Fruit fly (Drosophila melanogaster) whole organism, embryonic: Measurements from ENCODE around the gene msn.
A peak's percentile ranks its signal among the peaks of the same experiment; 100 is the strongest.

ENCODE experiments used
- ATbp ChIP-seq: fragments of 200-800 bp; sonication (Bioruptor generic); optimal IDR thresholded peaks from 2 replicates; lab custom pipeline; 2017; ENCODE audit warnings: missing biosample characterization, mild to moderate bottlenecking, missing genetic modification characterization, missing genetic modification reagents
- Abd-B ChIP-seq: fragments of 200-800 bp; sonication (Bioruptor generic); optimal IDR thresholded peaks from 2 replicates; lab custom pipeline; 2018; ENCODE audit warnings: missing biosample characterization, mild to moderate bottlenecking, missing genetic modification characterization, moderate library complexity
- Asciz ChIP-seq: fragments of 200-800 bp; sonication (Bioruptor generic); optimal IDR thresholded peaks from 2 replicates; lab custom pipeline; 2017; ENCODE audit warnings: missing biosample characterization, mild to moderate bottlenecking, missing genetic modification characterization, missing genetic modification reagents
- CG10209 ChIP-seq: fragments of 200-800 bp; sonication (Bioruptor generic); optimal IDR thresholded peaks from 3 replicates; lab custom pipeline; 2017; ENCODE audit warnings: missing biosample characterization, mild to moderate bottlenecking, missing genetic modification characterization, missing genetic modification reagents
- CG11723 ChIP-seq: fragments of 200-800 bp; sonication (Bioruptor generic); optimal IDR thresholded peaks from 2 replicates; lab custom pipeline; 2017; ENCODE audit warnings: missing biosample characterization, mild to moderate bottlenecking, missing genetic modification characterization
- CG12155 ChIP-seq: fragments of 200-800 bp; sonication (Bioruptor generic); optimal IDR thresholded peaks from 3 replicates; lab custom pipeline; 2016; ENCODE audit warnings: missing biosample characterization, missing genetic modification characterization
- CG13624 ChIP-seq: fragments of 200-800 bp; sonication (Bioruptor generic); optimal IDR thresholded peaks from 2 replicates; lab custom pipeline; 2016; ENCODE audit warnings: missing biosample characterization, missing genetic modification characterization
- CG15696 ChIP-seq: fragments of 200-800 bp; sonication (Bioruptor generic); optimal IDR thresholded peaks from 2 replicates; lab custom pipeline; 2019; ENCODE audit warnings: missing biosample characterization, mild to moderate bottlenecking, missing genetic modification characterization, moderate library complexity
- CG16815 ChIP-seq: fragments of 200-800 bp; sonication (Bioruptor generic); optimal IDR thresholded peaks from 3 replicates; lab custom pipeline; 2017; ENCODE audit warnings: missing biosample characterization, mild to moderate bottlenecking, missing genetic modification characterization
- CG17802 ChIP-seq: fragments of 200-800 bp; sonication (Bioruptor generic); optimal IDR thresholded peaks from 2 replicates; lab custom pipeline; 2018; ENCODE audit warnings: missing biosample characterization, mild to moderate bottlenecking, missing genetic modification characterization, moderate library complexity
- CG3281 ChIP-seq: fragments of 200-800 bp; sonication (Bioruptor generic); optimal IDR thresholded peaks from 3 replicates; lab custom pipeline; 2017; ENCODE audit warnings: missing biosample characterization, mild to moderate bottlenecking, missing genetic modification characterization
- CG3995 ChIP-seq: fragments of 200-800 bp; sonication (Bioruptor generic); optimal IDR thresholded peaks from 3 replicates; lab custom pipeline; 2016; ENCODE audit warnings: missing biosample characterization, missing genetic modification characterization
- CG6254 ChIP-seq: fragments of 200-800 bp; sonication (Bioruptor generic); optimal IDR thresholded peaks from 3 replicates; lab custom pipeline; 2017; ENCODE audit warnings: mild to moderate bottlenecking, missing biosample characterization, missing genetic modification reagents, missing genetic modification characterization
- CG9932 ChIP-seq: fragments of 200-800 bp; sonication (Bioruptor generic); IDR thresholded peaks from 2 replicates; pipeline ENCODE4 v1.3.6; 2022; ENCODE audit warnings: missing biosample characterization, missing genetic modification characterization
- Dad ChIP-seq: fragments of 200-800 bp; sonication (Bioruptor generic); optimal IDR thresholded peaks from 3 replicates; lab custom pipeline; 2016; ENCODE audit warnings: missing biosample characterization, missing genetic modification characterization
- Doc2 ChIP-seq: fragments of 200-800 bp; sonication (Bioruptor generic); IDR thresholded peaks from 2 replicates; pipeline ENCODE4 v1.3.6; 2022; ENCODE audit warnings: missing biosample characterization, missing genetic modification characterization
- Eip74EF ChIP-seq, 2 experiments: fragments of 200-800 bp in 1 of 2; fragments of >200 bp in 1 of 2; sonication (Bioruptor generic) in 1 of 2; optimal IDR thresholded peaks; 2 replicates each; lab custom pipeline; 2017 to 2019; ENCODE audit warnings: missing biosample characterization in 2 of 2, missing genetic modification characterization in 2 of 2, mild to moderate bottlenecking in 1 of 2, moderate library complexity in 1 of 2
- HmgD ChIP-seq: fragments of 200-800 bp; sonication (Bioruptor generic); optimal IDR thresholded peaks from 3 replicates; lab custom pipeline; 2016; ENCODE audit warnings: missing biosample characterization, missing genetic modification characterization
- Hr39 ChIP-seq: fragments of >200 bp; optimal IDR thresholded peaks from 2 replicates; lab custom pipeline; 2017
- Lhr ChIP-seq: fragments of 200-800 bp; sonication (Bioruptor generic); optimal IDR thresholded peaks from 3 replicates; lab custom pipeline; 2017; ENCODE audit warnings: mild to moderate bottlenecking, missing biosample characterization, missing genetic modification reagents, missing genetic modification characterization
- MESR4 ChIP-seq: fragments of 200-800 bp; sonication (Bioruptor generic); optimal IDR thresholded peaks from 2 replicates; lab custom pipeline; 2018; ENCODE audit warnings: missing biosample characterization, mild to moderate bottlenecking, missing genetic modification characterization, moderate library complexity
- Mes4 ChIP-seq: fragments of 200-800 bp; sonication (Bioruptor generic); optimal IDR thresholded peaks from 2 replicates; lab custom pipeline; 2016; ENCODE audit warnings: missing biosample characterization, missing genetic modification characterization
- NC2α ChIP-seq: fragments of 200-800 bp; sonication (Bioruptor generic); optimal IDR thresholded peaks from 2 replicates; lab custom pipeline; 2016; ENCODE audit warnings: missing biosample characterization, missing genetic modification characterization
- NFAT ChIP-seq: fragments of 200-800 bp; sonication (Bioruptor generic); IDR thresholded peaks from 2 replicates; pipeline ENCODE4 v1.3.6; 2022; ENCODE audit warnings: missing biosample characterization, missing genetic modification characterization
- Pdp1 ChIP-seq, 2 experiments: fragments of 200-800 bp; sonication (Bioruptor generic); optimal IDR thresholded peaks; 3 replicates each; lab custom pipeline; 2016; ENCODE audit warnings: missing biosample characterization in 2 of 2, missing genetic modification characterization in 2 of 2, mild to moderate bottlenecking in 1 of 2, moderate library complexity in 1 of 2
- Ravus ChIP-seq: fragments of 200-800 bp; sonication (Bioruptor generic); IDR thresholded peaks from 2 replicates; pipeline ENCODE4 v1.3.6; 2022; ENCODE audit warnings: missing biosample characterization, missing genetic modification characterization
- Rx ChIP-seq: fragments of 200-800 bp; sonication (Bioruptor generic); IDR thresholded peaks from 2 replicates; pipeline ENCODE4 v1.3.6; 2022; ENCODE audit warnings: missing biosample characterization, missing genetic modification characterization
- Scr ChIP-seq: fragments of 200-800 bp; sonication (Bioruptor generic); IDR thresholded peaks from 2 replicates; pipeline ENCODE4 v1.3.6; 2022; ENCODE audit warnings: missing biosample characterization, missing genetic modification characterization; ENCODE audit not compliant: partially characterized antibody
- Sox100B ChIP-seq: fragments of 200-800 bp; sonication (Bioruptor generic); optimal IDR thresholded peaks from 3 replicates; lab custom pipeline; 2018; ENCODE audit warnings: missing biosample characterization, mild to moderate bottlenecking, missing genetic modification characterization
- Taf1 ChIP-seq: fragments of 200-800 bp; sonication (Bioruptor generic); IDR thresholded peaks from 2 replicates; pipeline ENCODE4 v1.3.6; 2022; ENCODE audit warnings: missing biosample characterization, missing genetic modification characterization
- Tbp ChIP-seq: fragments of >200 bp; optimal IDR thresholded peaks from 2 replicates; lab custom pipeline; 2018; ENCODE audit warnings: missing biosample characterization, missing genetic modification characterization
- ato ChIP-seq: fragments of 200-800 bp; sonication (Bioruptor generic); IDR thresholded peaks from 2 replicates; pipeline ENCODE4 v1.3.6; 2022; ENCODE audit warnings: missing biosample characterization, missing genetic modification characterization; ENCODE audit not compliant: partially characterized antibody
- bab2 ChIP-seq: fragments of 200-800 bp; sonication (Bioruptor generic); optimal IDR thresholded peaks from 2 replicates; lab custom pipeline; 2016; ENCODE audit warnings: missing biosample characterization, missing genetic modification characterization
- cato ChIP-seq: fragments of 200-800 bp; sonication (Bioruptor generic); optimal IDR thresholded peaks from 2 replicates; lab custom pipeline; 2016; ENCODE audit warnings: missing biosample characterization, missing genetic modification characterization, borderline replicate concordance
- crc ChIP-seq: fragments of 200-800 bp; sonication (Bioruptor generic); optimal IDR thresholded peaks from 2 replicates; lab custom pipeline; 2016; ENCODE audit warnings: missing biosample characterization, missing genetic modification characterization
- cwo ChIP-seq: fragments of 200-800 bp; sonication (Bioruptor generic); optimal IDR thresholded peaks from 3 replicates; lab custom pipeline; 2017; ENCODE audit warnings: missing biosample characterization, missing genetic modification characterization, mild to moderate bottlenecking, moderate library complexity, missing genetic modification reagents
- ftz-f1 ChIP-seq: fragments of 200-800 bp; sonication (Bioruptor generic); optimal IDR thresholded peaks from 2 replicates; lab custom pipeline; 2016; ENCODE audit warnings: missing biosample characterization, missing genetic modification characterization
- gce ChIP-seq: fragments of 200-800 bp; sonication (Bioruptor generic); IDR thresholded peaks from 3 replicates; pipeline ENCODE4 v1.3.6; 2022; ENCODE audit warnings: missing biosample characterization, missing genetic modification characterization
- kni ChIP-seq: fragments of 200-800 bp; sonication (Bioruptor generic); optimal IDR thresholded peaks from 3 replicates; lab custom pipeline; 2017; ENCODE audit warnings: mild to moderate bottlenecking, missing biosample characterization, missing genetic modification reagents, missing genetic modification characterization
- knrl ChIP-seq: fragments of 200-800 bp; sonication (Bioruptor generic); IDR thresholded peaks from 3 replicates; pipeline ENCODE4 v1.3.6; 2022; ENCODE audit warnings: missing biosample characterization, missing genetic modification characterization; ENCODE audit not compliant: partially characterized antibody
- onecut ChIP-seq: fragments of 200-800 bp; sonication (Bioruptor generic); IDR thresholded peaks from 2 replicates; pipeline ENCODE4 v1.3.6; 2022; ENCODE audit warnings: missing biosample characterization, missing genetic modification characterization
- otp ChIP-seq: fragments of 200-800 bp; sonication (Bioruptor generic); IDR thresholded peaks from 3 replicates; pipeline ENCODE4, ENCODE4 v1.3.6; 2022; ENCODE audit warnings: missing biosample characterization, missing genetic modification characterization
- repo ChIP-seq: fragments of 200-800 bp; sonication (Bioruptor generic); optimal IDR thresholded peaks from 2 replicates; lab custom pipeline; 2016; ENCODE audit warnings: missing biosample characterization, missing genetic modification characterization
- slp2 ChIP-seq: fragments of 200-800 bp; sonication (Bioruptor generic); optimal IDR thresholded peaks from 2 replicates; lab custom pipeline; 2016; ENCODE audit warnings: missing biosample characterization, missing genetic modification characterization
- trem ChIP-seq: fragments of 200-800 bp; optimal IDR thresholded peaks from 3 replicates; lab custom pipeline; 2019; ENCODE audit warnings: missing biosample characterization, mild to moderate bottlenecking, missing genetic modification characterization, moderate library complexity
- twi ChIP-seq: fragments of 200-800 bp; optimal IDR thresholded peaks from 2 replicates; lab custom pipeline; 2019; ENCODE audit warnings: missing biosample characterization, mild to moderate bottlenecking, missing genetic modification characterization, moderate library complexity

msn gene

DNA sequence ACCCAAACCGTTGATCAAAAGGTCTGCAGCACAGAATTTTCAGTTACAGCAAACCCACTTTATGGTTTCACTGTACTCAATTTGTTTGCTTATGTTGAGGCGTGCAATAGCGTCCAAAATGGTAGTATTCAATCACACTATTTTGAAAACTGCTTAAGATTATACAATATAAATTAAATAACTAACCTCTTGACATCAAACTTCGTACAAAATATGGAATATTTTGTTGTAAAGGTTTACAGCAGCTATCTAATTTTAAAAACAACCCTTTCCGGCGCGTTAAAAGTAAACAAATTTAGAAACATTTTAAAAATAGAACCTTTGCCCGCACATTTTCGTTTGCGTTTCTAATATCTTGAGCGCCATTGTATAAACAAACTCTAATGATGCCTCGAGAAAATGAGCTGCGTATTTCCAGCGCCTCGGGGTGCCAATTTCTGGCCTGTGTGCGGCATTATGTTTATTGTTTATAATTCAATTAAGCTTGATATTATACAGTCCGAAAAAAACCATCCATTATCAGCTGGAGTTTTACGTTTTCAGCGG lies 4.5 kb upstream of the msn start (continued):
- TF ChIP-seq CG15696 (tag; lab: Kevin White, UChicago) (no peak), Sox100B (GFP tag; lab: Kevin White, UChicago) (peak; percentile 3), Dad (GFP tag; lab: Kevin White, UChicago) (no peak), Hr39 (lab: Kevin White, UChicago) (no peak), CG16815 (no peak), gce (GFP tag; lab: Robert Waterston, UW) (no peak), Asciz (no peak), CG3995 (GFP tag; lab: Kevin White, UChicago) (no peak), Taf1 (GFP tag; lab: Robert Waterston, UW) (no peak), Pdp1 (GFP tag; optimal IDR thresholded peaks at IDR 0.05; lab: Kevin White, UChicago) (peak in 1 of 2 experiments; percentile 27), Abd-B (GFP tag; lab: Kevin White, UChicago) (no peak)

DNA sequence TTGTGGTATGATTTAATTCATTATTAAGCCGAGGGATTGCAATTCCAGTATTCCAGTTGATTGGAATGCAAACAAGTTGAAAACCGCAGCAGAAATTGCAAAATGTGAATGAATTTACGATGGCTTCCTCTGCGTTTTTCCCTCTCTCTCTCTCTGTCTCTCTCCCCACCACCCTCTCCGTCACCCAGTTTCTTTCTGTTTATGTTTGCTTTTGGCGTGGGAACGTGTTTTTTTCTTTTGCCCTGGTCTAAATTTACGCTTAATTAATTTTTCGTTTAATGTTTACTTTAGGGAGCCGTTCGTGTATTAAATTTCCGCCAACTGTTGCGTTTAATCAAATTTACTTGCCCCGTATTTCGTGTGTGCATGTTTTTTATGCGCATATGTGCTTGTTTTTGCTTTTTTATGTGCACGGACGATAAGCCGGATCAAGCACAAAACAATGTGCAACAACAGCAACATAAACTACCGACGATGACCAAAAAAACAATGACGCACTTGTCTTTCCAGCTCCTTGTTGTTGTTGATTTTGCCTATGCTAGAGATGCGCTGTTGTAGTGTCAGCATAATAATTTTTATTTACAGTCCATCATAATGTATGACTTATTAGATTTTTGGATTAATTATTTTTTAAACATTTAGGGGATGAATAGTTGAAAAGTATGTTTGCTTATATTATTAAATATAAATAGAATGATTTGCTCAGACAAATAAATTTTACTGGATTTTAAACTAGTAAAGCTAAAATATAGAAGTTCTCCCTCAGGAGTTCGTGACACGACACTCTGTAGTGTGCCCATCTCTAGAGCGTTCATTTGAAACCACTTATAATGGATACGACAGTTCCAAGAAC lies 3.8 kb upstream of the msn start:
- TF ChIP-seq Lhr (GFP tag; lab: Kevin White, UChicago): peak; percentile 20
- TF ChIP-seq ATbp (GFP tag; lab: Kevin White, UChicago): peak; percentile 35
- TF ChIP-seq Doc2 (GFP tag; lab: Robert Waterston, UW): 0 out of 2 replicates have a peak, but pooled peaks have one; percentile 25
- peak; percentile 72 for TF ChIP-seq knrl (GFP tag; lab: Robert Waterston, UW)
- no peak for TF ChIP-seq Tbp (GFP tag; lab: Kevin White, UChicago)
- TF ChIP-seq CG15696 (tag; lab: Kevin White, UChicago): peak; percentile 84
- TF ChIP-seq HmgD (GFP tag; lab: Kevin White, UChicago): peak; percentile 10
- peak; percentile 3 for TF ChIP-seq CG17802 (tag; lab: Kevin White, UChicago)
- no peak for TF ChIP-seq Ravus (GFP tag; lab: Robert Waterston, UW)
- TF ChIP-seq ftz-f1 (GFP tag; lab: Kevin White, UChicago): no peak
- TF ChIP-seq kni (GFP tag; lab: Kevin White, UChicago): peak; percentile 42
- TF ChIP-seq cwo (GFP tag; lab: Kevin White, UChicago): peak; percentile 72
- no peak for TF ChIP-seq Mes4 (GFP tag; lab: Kevin White, UChicago)
- TF ChIP-seq Scr (GFP tag; lab: Robert Waterston, UW): peak; percentile 76
- TF ChIP-seq NC2α: no peak
- TF ChIP-seq CG9932: peak; percentile 75
- peak; percentile 56 for TF ChIP-seq onecut
- no peak for TF ChIP-seq ato (GFP tag; lab: Robert Waterston, UW)
- peak; percentile 74 for TF ChIP-seq CG3281 (GFP tag; lab: Kevin White, UChicago)
- peak; percentile 56 for TF ChIP-seq CG12155
- 0 out of 3 replicates have a peak, but pooled peaks have one; percentile 22 for TF ChIP-seq otp
- no peak for TF ChIP-seq slp2 (GFP tag; lab: Kevin White, UChicago)
- TF ChIP-seq bab2 (GFP tag; lab: Kevin White, UChicago): no peak
- TF ChIP-seq CG16815: peak; percentile 43
- TF ChIP-seq trem: peak; percentile 62
- peak; percentile 69 for TF ChIP-seq twi (tag; lab: Kevin White, UChicago)
- TF ChIP-seq cato (GFP tag; lab: Kevin White, UChicago): peak; percentile 32
- TF ChIP-seq crc: no peak
- no peak for TF ChIP-seq Rx
- TF ChIP-seq CG11723: peak; percentile 45
- TF ChIP-seq MESR4: no peak
- TF ChIP-seq repo (GFP tag; lab: Kevin White, UChicago): no peak
- peak in 1 of 2 experiments; percentile 62 for TF ChIP-seq Eip74EF (GFP tag; optimal IDR thresholded peaks at IDR 0.05; lab: Kevin White, UChicago)
- no peak for TF ChIP-seq NFAT
- TF ChIP-seq CG6254 (GFP tag; lab: Kevin White, UChicago): peak; percentile 22
- TF ChIP-seq CG13624 (GFP tag; lab: Kevin White, UChicago): peak; percentile 22
- TF ChIP-seq CG10209 (GFP tag; lab: Kevin White, UChicago): peak; percentile 74
